Fruit fly (Drosophila melanogaster) whole organism, wandering third instar larva: ENCODE results near the gene Pgls.

Source experiments
- CrebA ChIP-seq: fragments of 200-800 bp; sonication (Bioruptor generic); optimal IDR thresholded peaks from 2 replicates; lab custom pipeline; 2016; ENCODE audit warnings: missing biosample characterization, mild to moderate bottlenecking, missing genetic modification characterization, borderline replicate concordance
- N ChIP-seq: fragments of >200 bp; optimal IDR thresholded peaks from 2 replicates; lab custom pipeline; 2018; ENCODE audit warnings: missing biosample characterization, missing external identifiers, missing genetic modification characterization
- br ChIP-seq: fragments of 200-800 bp; sonication (Bioruptor generic); optimal IDR thresholded peaks from 2 replicates; lab custom pipeline; 2016; ENCODE audit warnings: missing biosample characterization, missing genetic modification characterization
- dl ChIP-seq, 2 experiments: fragments of 175-275, 200-275 bp in 1 of 2; fragments of 200-275 bp in 1 of 2; sonication (Bioruptor generic); optimal IDR thresholded peaks; lab custom pipeline; 2018; ENCODE audit warnings: mild to moderate bottlenecking in 2 of 2, missing biosample characterization in 2 of 2, missing genetic modification characterization in 2 of 2, moderate library complexity in 2 of 2; ENCODE audit not compliant: partially characterized antibody in 2 of 2, insufficient read depth in 1 of 2
- dmrt93B ChIP-seq: fragments of 200-800 bp; sonication (Bioruptor generic); optimal IDR thresholded peaks from 2 replicates; lab custom pipeline; 2018; ENCODE audit warnings: missing biosample characterization, mild to moderate bottlenecking, missing genetic modification characterization
- fru ChIP-seq: fragments of 200-800 bp; sonication (Bioruptor generic); optimal IDR thresholded peaks from 3 replicates; lab custom pipeline; 2016; ENCODE audit warnings: missing biosample characterization, mild to moderate bottlenecking, missing genetic modification characterization
- h ChIP-seq: fragments of 200-800 bp; sonication (Bioruptor generic); optimal IDR thresholded peaks from 3 replicates; lab custom pipeline; 2016; ENCODE audit warnings: missing biosample characterization, mild to moderate bottlenecking, missing genetic modification characterization
- usp ChIP-seq: fragments of >200 bp; optimal IDR thresholded peaks from 2 replicates; lab custom pipeline; 2017; ENCODE audit warnings: missing biosample characterization, missing genetic modification characterization
- woc ChIP-seq: sonication (Bioruptor generic); optimal IDR thresholded peaks from 2 replicates; lab custom pipeline; 2016; ENCODE audit warnings: missing biosample characterization, mild to moderate bottlenecking, missing genetic modification characterization

DNA sequence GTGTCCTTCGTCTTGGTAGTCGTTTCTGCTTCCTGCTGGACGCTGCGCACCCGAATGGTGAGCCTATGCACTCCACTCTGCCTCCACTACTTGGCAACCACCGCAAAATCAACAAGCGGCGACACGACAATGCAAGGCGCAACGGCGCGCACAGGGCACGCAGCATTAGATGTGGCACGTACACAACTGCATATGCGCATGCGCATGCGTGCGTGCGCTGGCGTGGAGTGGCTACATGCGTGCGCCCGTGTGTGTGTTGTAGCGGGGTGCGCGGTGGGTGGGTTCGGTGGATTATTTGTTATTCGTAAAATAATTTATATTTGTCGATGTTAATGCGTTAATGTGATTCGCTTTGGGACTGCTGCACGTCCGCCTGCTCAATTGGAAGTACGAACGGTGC lies 11.6 kb upstream of the Pgls start:
- TF ChIP-seq CrebA (GFP tag; lab: Kevin White, UChicago), result no peak
- no peak for TF ChIP-seq N
- TF ChIP-seq usp (GFP tag; lab: Kevin White, UChicago), result no peak
- TF ChIP-seq fru, result no peak
- TF ChIP-seq dl (GFP tag; optimal IDR thresholded peaks at IDR 0.05; lab: Kevin White, UChicago; ENCODE audit: insufficient read depth in 1 of 2, partially characterized antibody in 2 of 2), result no peak
- no peak for TF ChIP-seq br (GFP tag; lab: Kevin White, UChicago)
- no peak for TF ChIP-seq dmrt93B
- no peak for TF ChIP-seq woc (GFP tag; lab: Kevin White, UChicago)
- no peak for TF ChIP-seq h
